Worm (Caenorhabditis elegans) whole organism, late embryonic: ENCODE results near the gene C10B5.3.

ENCODE experiments used
- C08G9.2 ChIP-seq: sonication (generic microtip); optimal IDR thresholded peaks from 2 replicates; lab custom pipeline; 2016; ENCODE audit warnings: mild to moderate bottlenecking, missing genetic modification characterization, moderate library complexity, missing compliant biosample characterization
- C38D4.7 ChIP-seq: fragments of 200-800 bp; sonication (Bioruptor generic); optimal IDR thresholded peaks from 2 replicates; lab custom pipeline; 2018; ENCODE audit warnings: mild to moderate bottlenecking, missing genetic modification characterization, moderate library complexity, missing compliant biosample characterization
- K02D7.2 ChIP-seq: sonication (generic microtip); optimal IDR thresholded peaks from 2 replicates; lab custom pipeline; 2017; ENCODE audit warnings: mild to moderate bottlenecking, missing genetic modification characterization, missing compliant biosample characterization
- K09A11.1 ChIP-seq: sonication (generic microtip); optimal IDR thresholded peaks from 2 replicates; lab custom pipeline; 2017; ENCODE audit warnings: antibody characterized with exemption, mild to moderate bottlenecking, missing genetic modification characterization, missing compliant biosample characterization; ENCODE audit not compliant: insufficient read depth
- Y22D7AL.16 ChIP-seq: sonication (generic microtip); optimal IDR thresholded peaks from 2 replicates; lab custom pipeline; 2016; ENCODE audit warnings: missing genetic modification characterization, missing compliant biosample characterization
- ahr-1 ChIP-seq: sonication (generic microtip); optimal IDR thresholded peaks from 2 replicates; lab custom pipeline; 2016; ENCODE audit warnings: missing genetic modification characterization, missing compliant biosample characterization
- ceh-14 ChIP-seq: sonication (generic microtip); optimal IDR thresholded peaks from 2 replicates; lab custom pipeline; 2016; ENCODE audit warnings: missing genotype, missing genetic modification characterization, missing compliant biosample characterization
- ceh-30 ChIP-seq: fragments of 150-350 bp; optimal IDR thresholded peaks from 2 replicates; lab custom pipeline; 2014; ENCODE audit warnings: missing biosample characterization, missing genetic modification characterization
- ceh-31 ChIP-seq: sonication (generic microtip); optimal IDR thresholded peaks from 2 replicates; lab custom pipeline; 2016; ENCODE audit warnings: missing genetic modification characterization, missing compliant biosample characterization
- ceh-34 ChIP-seq: sonication (generic microtip); optimal IDR thresholded peaks from 2 replicates; lab custom pipeline; 2016; ENCODE audit warnings: mild to moderate bottlenecking, missing genetic modification characterization, missing compliant biosample characterization
- ceh-45 ChIP-seq: fragments of 200-800 bp; sonication (Bioruptor generic); IDR thresholded peaks from 2 replicates; pipeline ENCODE4 v1.3.6; 2022; ENCODE audit warnings: missing genetic modification reagents, missing genetic modification characterization, missing compliant biosample characterization
- ceh-6 ChIP-seq: fragments of 200-800 bp; sonication (Bioruptor generic); optimal IDR thresholded peaks from 2 replicates; lab custom pipeline; 2018; ENCODE audit warnings: mild to moderate bottlenecking, missing genetic modification characterization, missing compliant biosample characterization
- ceh-9 ChIP-seq: sonication (generic microtip); optimal IDR thresholded peaks from 2 replicates; lab custom pipeline; 2016; ENCODE audit warnings: mild to moderate bottlenecking, missing genetic modification characterization, inconsistent platforms, missing compliant biosample characterization
- che-1 ChIP-seq: sonication (generic microtip); optimal IDR thresholded peaks from 2 replicates; lab custom pipeline; 2016; ENCODE audit warnings: mild to moderate bottlenecking, missing genetic modification characterization, missing compliant biosample characterization
- dmd-4 ChIP-seq: sonication (generic microtip); optimal IDR thresholded peaks from 2 replicates; lab custom pipeline; 2016; ENCODE audit warnings: borderline replicate concordance, missing genetic modification characterization, missing compliant biosample characterization
- dve-1 ChIP-seq: sonication (generic microtip); optimal IDR thresholded peaks from 2 replicates; lab custom pipeline; 2017; ENCODE audit warnings: antibody characterized with exemption, mild to moderate bottlenecking, missing genetic modification characterization, missing compliant biosample characterization
- elt-2 ChIP-seq: sonication (generic microtip); optimal IDR thresholded peaks from 2 replicates; lab custom pipeline; 2016; ENCODE audit warnings: missing genetic modification reagents, missing genetic modification characterization, missing compliant biosample characterization
- elt-4 ChIP-seq: sonication (generic microtip); optimal IDR thresholded peaks from 2 replicates; lab custom pipeline; 2016; ENCODE audit warnings: missing genetic modification characterization, missing compliant biosample characterization
- eyg-1 ChIP-seq: sonication (generic microtip); optimal IDR thresholded peaks from 2 replicates; lab custom pipeline; 2016; ENCODE audit warnings: missing genotype, missing genetic modification characterization, missing compliant biosample characterization
- fkh-10 ChIP-seq: fragments of 150-350 bp; optimal IDR thresholded peaks from 2 replicates; lab custom pipeline; 2014; ENCODE audit warnings: missing biosample characterization, missing genetic modification reagents, missing genetic modification characterization
- gmeb-2 ChIP-seq: sonication (generic microtip); optimal IDR thresholded peaks from 2 replicates; lab custom pipeline; 2016; ENCODE audit warnings: missing genetic modification characterization, inconsistent platforms, missing compliant biosample characterization
- hlh-13 ChIP-seq: fragments of 200-800 bp; sonication (Bioruptor generic); optimal IDR thresholded peaks from 2 replicates; lab custom pipeline; 2018; ENCODE audit warnings: mild to moderate bottlenecking, missing genetic modification characterization, missing compliant biosample characterization
- hlh-15 ChIP-seq: sonication (generic microtip); optimal IDR thresholded peaks from 2 replicates; lab custom pipeline; 2016; ENCODE audit warnings: missing genetic modification characterization, missing compliant biosample characterization
- hlh-6 ChIP-seq: sonication (generic microtip); optimal IDR thresholded peaks from 2 replicates; lab custom pipeline; 2016; ENCODE audit warnings: missing genotype, missing genetic modification characterization, missing compliant biosample characterization
- nfya-1 ChIP-seq: sonication (generic microtip); optimal IDR thresholded peaks from 2 replicates; lab custom pipeline; 2017; ENCODE audit warnings: missing genetic modification characterization, mild to moderate bottlenecking, missing compliant biosample characterization, antibody characterized with exemption, moderate library complexity
- odd-2 ChIP-seq: sonication (generic microtip); optimal IDR thresholded peaks from 2 replicates; lab custom pipeline; 2017; ENCODE audit warnings: antibody characterized with exemption, mild to moderate bottlenecking, missing genetic modification characterization, missing compliant biosample characterization
- pax-1 ChIP-seq: fragments of 150-350 bp; optimal IDR thresholded peaks from 2 replicates; lab custom pipeline; 2014; ENCODE audit warnings: missing biosample characterization, missing genetic modification characterization
- pha-4 ChIP-seq: fragments of 150-350 bp; optimal IDR thresholded peaks from 2 replicates; lab custom pipeline; 2018; ENCODE audit warnings: missing biosample characterization, missing genetic modification reagents, missing genetic modification characterization
- pqm-1 ChIP-seq: sonication (generic microtip); optimal IDR thresholded peaks from 2 replicates; lab custom pipeline; 2016; ENCODE audit warnings: missing genetic modification characterization, missing compliant biosample characterization
- ref-2 ChIP-seq: sonication (generic microtip); optimal IDR thresholded peaks from 2 replicates; lab custom pipeline; 2016; ENCODE audit warnings: missing genetic modification characterization, missing compliant biosample characterization
- sox-2 ChIP-seq: fragments of 200-800 bp; sonication (Bioruptor generic); IDR thresholded peaks from 2 replicates; pipeline ENCODE4 v1.3.6; 2022; ENCODE audit warnings: missing genetic modification reagents, missing genetic modification characterization, missing compliant biosample characterization
- tbx-2 ChIP-seq: sonication (generic microtip); optimal IDR thresholded peaks from 2 replicates; lab custom pipeline; 2016; ENCODE audit warnings: missing genetic modification characterization, missing compliant biosample characterization
- tbx-7 ChIP-seq: sonication (generic microtip); optimal IDR thresholded peaks from 2 replicates; lab custom pipeline; 2016; ENCODE audit warnings: missing genotype, missing genetic modification characterization, missing compliant biosample characterization
- ttx-3 ChIP-seq: sonication (generic microtip); optimal IDR thresholded peaks from 2 replicates; lab custom pipeline; 2016; ENCODE audit warnings: missing genetic modification reagents, missing genetic modification characterization, missing compliant biosample characterization
- unc-42 ChIP-seq: sonication (generic microtip); optimal IDR thresholded peaks from 2 replicates; lab custom pipeline; 2016; ENCODE audit warnings: missing genotype, missing genetic modification characterization, missing compliant biosample characterization
- unc-55 ChIP-seq: sonication (generic microtip); optimal IDR thresholded peaks from 2 replicates; lab custom pipeline; 2017; ENCODE audit warnings: missing biosample characterization, missing genetic modification reagents, missing genetic modification characterization

The C10B5.3 gene

ce11 chrV:8588079-8588478 is at the start of gene C10B5.3:
Gene C10B5.3 (minus strand): TSS chrV:8588179.
- TF ChIP-seq pax-1 (tag; lab: Kevin White, UChicago) (no peak), ceh-30 (no peak), ttx-3 (tag; lab: Kevin White, UChicago) (no peak), ceh-14 (tag; lab: Kevin White, UChicago) (no peak), ceh-45 (GFP tag; lab: Robert Waterston, UW) (no peak), C08G9.2 (tag; lab: Kevin White, UChicago) (no peak), che-1 (tag; lab: Kevin White, UChicago) (no peak), unc-42 (tag; lab: Kevin White, UChicago) (no peak), dmd-4 (tag; lab: Kevin White, UChicago) (no peak), dve-1 (no peak), nfya-1 (tag; lab: Kevin White, UChicago) (no peak), gmeb-2 (tag; lab: Kevin White, UChicago) (no peak), sox-2 (no peak), ahr-1 (tag; lab: Kevin White, UChicago) (no peak), odd-2 (no peak), ceh-6 (no peak)

- TF ChIP-seq ceh-6: no peak
- TF ChIP-seq hlh-6 (tag; lab: Kevin White, UChicago): no peak
- TF ChIP-seq pha-4 (tag; lab: Kevin White, UChicago): no peak
- TF ChIP-seq elt-4 (tag; lab: Kevin White, UChicago): no peak
- TF ChIP-seq ceh-34 (tag; lab: Kevin White, UChicago): no peak
- TF ChIP-seq K09A11.1 (tag; lab: Kevin White, UChicago): no peak
- TF ChIP-seq, all 69 proteins: peak for 0
Measured at ce11 chrV:8636907-8637306, 48.9 kb upstream of the C10B5.3 start, which contains the start of gene grl-12. Gene grl-12 (minus strand): TSS chrV:8637007.

ce11 chrV:8635575-8635974 is 47.6 kb upstream of the C10B5.3 start, which contains the start of gene oac-29:
Gene oac-29 (minus strand): TSS chrV:8635675.
- TF ChIP-seq eyg-1 (tag; lab: Kevin White, UChicago) (no peak), K02D7.2 (tag; lab: Kevin White, UChicago) (no peak), ahr-1 (tag; lab: Kevin White, UChicago) (no peak), tbx-2 (tag; lab: Kevin White, UChicago) (no peak), hlh-15 (tag; lab: Kevin White, UChicago) (no peak), tbx-7 (no peak), hlh-13 (GFP tag; lab: Kevin White, UChicago) (no peak), Y22D7AL.16 (tag; lab: Kevin White, UChicago) (no peak), pha-4 (tag; lab: Kevin White, UChicago) (no peak), ceh-31 (tag; lab: Kevin White, UChicago) (no peak), C38D4.7 (GFP tag; lab: Kevin White, UChicago) (no peak), elt-2 (tag; lab: Kevin White, UChicago) (no peak)
- TF ChIP-seq, all 69 proteins: peak for 0

ce11 chrV:8632788-8633187 is 44.8 kb upstream of the C10B5.3 start:
- no peak for TF ChIP-seq Y22D7AL.16 (tag; lab: Kevin White, UChicago)
- no peak for TF ChIP-seq ceh-9 (tag; lab: Kevin White, UChicago)
- no peak for TF ChIP-seq fkh-10 (GFP tag; lab: Kevin White, UChicago)
- no peak for TF ChIP-seq ceh-14 (tag; lab: Kevin White, UChicago)
- TF ChIP-seq hlh-13 (GFP tag; lab: Kevin White, UChicago): no peak
- TF ChIP-seq ref-2: no peak
- TF ChIP-seq pqm-1 (tag; lab: Kevin White, UChicago): no peak
- TF ChIP-seq pax-1 (tag; lab: Kevin White, UChicago): no peak
- no peak for TF ChIP-seq unc-55 (GFP tag; lab: Kevin White, UChicago)
- TF ChIP-seq ceh-6: no peak
